Fruit fly (Drosophila melanogaster) whole organism, embryonic: ENCODE data around the gene CG44836.

ENCODE experiments used
- Bgb ChIP-seq: fragments of 200-800 bp; sonication (Bioruptor generic); IDR thresholded peaks from 2 replicates; pipeline ENCODE4 v1.3.6; 2022; ENCODE audit warnings: missing biosample characterization, missing genetic modification characterization; ENCODE audit not compliant: partially characterized antibody
- CG10543 ChIP-seq: fragments of 200-800 bp; sonication (Bioruptor generic); optimal IDR thresholded peaks from 3 replicates; lab custom pipeline; 2017; ENCODE audit warnings: missing biosample characterization, mild to moderate bottlenecking, missing genetic modification characterization, moderate library complexity
- CG11560 ChIP-seq: fragments of 200-800 bp; sonication (Bioruptor generic); IDR thresholded peaks from 3 replicates; pipeline ENCODE4 v1.3.6; 2022; ENCODE audit warnings: missing biosample characterization, missing genetic modification characterization
- CG14014 ChIP-seq: fragments of 200-800 bp; sonication (Bioruptor generic); IDR thresholded peaks from 2 replicates; pipeline ENCODE4 v1.3.6; 2022; ENCODE audit warnings: missing biosample characterization, missing genetic modification characterization
- CG14965 ChIP-seq: fragments of 200-800 bp; sonication (Bioruptor generic); optimal IDR thresholded peaks from 2 replicates; lab custom pipeline; 2016; ENCODE audit warnings: missing biosample characterization, missing genetic modification characterization, borderline replicate concordance
- CG2199 ChIP-seq: fragments of 200-800 bp; sonication (Bioruptor generic); IDR thresholded peaks from 3 replicates; pipeline ENCODE4 v1.3.6; 2022; ENCODE audit warnings: missing biosample characterization, missing genetic modification characterization
- CG2678 ChIP-seq: fragments of 200-800 bp; sonication (Bioruptor generic); optimal IDR thresholded peaks from 3 replicates; lab custom pipeline; 2019; ENCODE audit warnings: missing biosample characterization, mild to moderate bottlenecking, missing genetic modification characterization, moderate library complexity
- CG32532 ChIP-seq: fragments of 200-800 bp; sonication (Bioruptor generic); IDR thresholded peaks from 2 replicates; pipeline ENCODE4 v1.3.6; 2022; ENCODE audit warnings: missing biosample characterization, missing genetic modification characterization
- CG33557 ChIP-seq: fragments of 200-800 bp; sonication (Bioruptor generic); optimal IDR thresholded peaks from 2 replicates; lab custom pipeline; 2019; ENCODE audit warnings: missing biosample characterization, mild to moderate bottlenecking, missing genetic modification characterization, moderate library complexity
- CG3995 ChIP-seq: fragments of 200-800 bp; sonication (Bioruptor generic); optimal IDR thresholded peaks from 3 replicates; lab custom pipeline; 2016; ENCODE audit warnings: missing biosample characterization, missing genetic modification characterization
- CG5953 ChIP-seq: fragments of 200-800 bp; sonication (Bioruptor generic); IDR thresholded peaks from 2 replicates; pipeline ENCODE4 v1.3.6; 2022; ENCODE audit warnings: missing biosample characterization, missing genetic modification characterization
- CkIIα-i1 ChIP-seq: fragments of 200-800 bp; sonication (Bioruptor generic); IDR thresholded peaks from 2 replicates; pipeline ENCODE4 v1.3.6; 2022; ENCODE audit warnings: missing biosample characterization, missing genetic modification characterization
- Dfd ChIP-seq, 2 experiments: fragments of >200 bp; optimal IDR thresholded peaks; 2 replicates each; lab custom pipeline; 2017; ENCODE audit warnings: missing biosample characterization in 2 of 2, missing genetic modification characterization in 2 of 2
- Dref ChIP-seq: fragments of 200-800 bp; sonication (Bioruptor generic); IDR thresholded peaks from 2 replicates; pipeline ENCODE4 v1.3.6; 2022; ENCODE audit warnings: missing biosample characterization, missing genetic modification characterization
- Drgx ChIP-seq: fragments of 200-800 bp; sonication (Bioruptor generic); IDR thresholded peaks from 2 replicates; pipeline ENCODE4 v1.3.6; 2022; ENCODE audit warnings: missing biosample characterization, missing genetic modification characterization
- HLHmδ ChIP-seq: fragments of 200-800 bp; sonication (Bioruptor generic); optimal IDR thresholded peaks from 2 replicates; lab custom pipeline; 2018; ENCODE audit warnings: missing biosample characterization, mild to moderate bottlenecking, missing genetic modification characterization, moderate library complexity
- Med ChIP-seq: fragments of 200-800 bp; sonication (Bioruptor generic); peaks from one replicate; lab custom pipeline; 2016; ENCODE audit warnings: missing biosample characterization, missing genetic modification characterization, mild to moderate bottlenecking, inconsistent platforms, moderate library complexity
- Nf-YC ChIP-seq: fragments of 200-800 bp; optimal IDR thresholded peaks from 3 replicates; lab custom pipeline; 2019; ENCODE audit warnings: missing biosample characterization, mild to moderate bottlenecking, missing genetic modification characterization, moderate library complexity
- Oaz ChIP-seq: fragments of 200-800 bp; sonication (Bioruptor generic); IDR thresholded peaks from 2 replicates; pipeline ENCODE4 v1.3.6; 2022; ENCODE audit warnings: missing biosample characterization, missing genetic modification characterization
- Pdp1 ChIP-seq, 2 experiments: fragments of 200-800 bp; sonication (Bioruptor generic); optimal IDR thresholded peaks; 3 replicates each; lab custom pipeline; 2016; ENCODE audit warnings: missing biosample characterization in 2 of 2, missing genetic modification characterization in 2 of 2, mild to moderate bottlenecking in 1 of 2, moderate library complexity in 1 of 2
- Ptx1 ChIP-seq: fragments of 200-800 bp; sonication (Bioruptor generic); IDR thresholded peaks from 2 replicates; pipeline ENCODE4 v1.3.6; 2022; ENCODE audit warnings: missing biosample characterization, missing genetic modification characterization
- Spps ChIP-seq: fragments of 200-800 bp; sonication (Bioruptor generic); optimal IDR thresholded peaks from 2 replicates; lab custom pipeline; 2018; ENCODE audit warnings: missing biosample characterization, mild to moderate bottlenecking, missing genetic modification characterization
- Sry-β ChIP-seq: fragments of 200-800 bp; sonication (Bioruptor generic); optimal IDR thresholded peaks from 2 replicates; lab custom pipeline; 2018; ENCODE audit warnings: missing biosample characterization, mild to moderate bottlenecking, missing genetic modification characterization, moderate library complexity
- az2 ChIP-seq: fragments of 200-800 bp; sonication (Bioruptor generic); optimal IDR thresholded peaks from 3 replicates; lab custom pipeline; 2016; ENCODE audit warnings: missing biosample characterization, missing genetic modification characterization
- cad ChIP-seq: fragments of >200 bp; optimal IDR thresholded peaks from 2 replicates; lab custom pipeline; 2017; ENCODE audit warnings: missing biosample characterization, missing genetic modification characterization
- croc ChIP-seq: fragments of 200-800 bp; sonication (Bioruptor generic); conservative IDR thresholded peaks from 3 replicates; pipeline ENCODE4 v1.3.6; 2022; ENCODE audit warnings: missing biosample characterization, missing genetic modification characterization
- crp ChIP-seq, 2 experiments: fragments of 200-800 bp; sonication (Bioruptor generic); optimal IDR thresholded peaks; 2 replicates in 1 of 2; 3 replicates in 1 of 2; lab custom pipeline; 2017; ENCODE audit warnings: missing biosample characterization in 2 of 2, missing genetic modification characterization in 2 of 2, mild to moderate bottlenecking in 1 of 2, moderate library complexity in 1 of 2
- danr ChIP-seq: fragments of 200-800 bp; sonication (Bioruptor generic); IDR thresholded peaks from 2 replicates; pipeline ENCODE4 v1.3.6; 2022; ENCODE audit warnings: missing biosample characterization, missing genetic modification characterization
- exex ChIP-seq: fragments of 200-800 bp; sonication (Bioruptor generic); optimal IDR thresholded peaks from 4 replicates; lab custom pipeline; 2018; ENCODE audit warnings: missing biosample characterization, mild to moderate bottlenecking, missing genetic modification characterization, moderate library complexity
- fd102C ChIP-seq: fragments of 200-800 bp; sonication (Bioruptor generic); optimal IDR thresholded peaks from 2 replicates; lab custom pipeline; 2018; ENCODE audit warnings: missing biosample characterization, mild to moderate bottlenecking, missing genetic modification characterization, moderate library complexity
- her ChIP-seq: fragments of 200-800 bp; sonication (Bioruptor generic); optimal IDR thresholded peaks from 2 replicates; lab custom pipeline; 2016; ENCODE audit warnings: missing biosample characterization, missing genetic modification characterization
- insv ChIP-seq, 2 experiments: fragments of 200-800 bp; sonication (Bioruptor generic); optimal IDR thresholded peaks; 3 replicates each; lab custom pipeline; 2016 to 2018; ENCODE audit warnings: missing biosample characterization in 2 of 2, missing genetic modification characterization in 2 of 2
- jing ChIP-seq: fragments of 200-800 bp; sonication (Bioruptor generic); optimal IDR thresholded peaks from 2 replicates; lab custom pipeline; 2018; ENCODE audit warnings: missing biosample characterization, mild to moderate bottlenecking, missing genetic modification characterization
- kah ChIP-seq: fragments of 200-800 bp; sonication (Bioruptor generic); optimal IDR thresholded peaks from 2 replicates; lab custom pipeline; 2018; ENCODE audit warnings: missing biosample characterization, mild to moderate bottlenecking, missing genetic modification characterization
- lov ChIP-seq, 2 experiments: fragments of 200-800 bp in 1 of 2; fragments of >200 bp in 1 of 2; sonication (Bioruptor generic) in 1 of 2; IDR thresholded peaks in 1 of 2; optimal IDR thresholded peaks in 1 of 2; 2 replicates in 1 of 2; 3 replicates in 1 of 2; pipeline versions ENCODE4 v1.3.6 to Lab custom; 2017 to 2022; ENCODE audit warnings: missing biosample characterization in 1 of 2, missing genetic modification characterization in 1 of 2
- luna ChIP-seq: fragments of 200-800 bp; sonication (Bioruptor generic); optimal IDR thresholded peaks from 2 replicates; lab custom pipeline; 2016; ENCODE audit warnings: missing biosample characterization, missing genetic modification characterization
- mirr ChIP-seq: fragments of 200-800 bp; sonication (Bioruptor generic); optimal IDR thresholded peaks from 3 replicates; lab custom pipeline; 2018; ENCODE audit warnings: missing biosample characterization, mild to moderate bottlenecking, missing genetic modification characterization
- nom ChIP-seq: fragments of 200-800 bp; sonication (Bioruptor generic); optimal IDR thresholded peaks from 2 replicates; lab custom pipeline; 2017; ENCODE audit warnings: missing biosample characterization, missing genetic modification characterization, mild to moderate bottlenecking, moderate library complexity, missing genetic modification reagents
- ro ChIP-seq: fragments of 200-800 bp; sonication (Bioruptor generic); IDR thresholded peaks from 2 replicates; pipeline ENCODE4 v1.3.6; 2022; ENCODE audit warnings: missing biosample characterization, missing genetic modification characterization
- sens ChIP-seq: fragments of 200-800 bp; sonication (Bioruptor generic); peaks from one replicate; lab custom pipeline; 2016; ENCODE audit warnings: missing biosample characterization, missing genetic modification characterization
- sug ChIP-seq: fragments of 200-800 bp; optimal IDR thresholded peaks from 2 replicates; lab custom pipeline; 2019; ENCODE audit warnings: missing biosample characterization, mild to moderate bottlenecking, missing genetic modification characterization, moderate library complexity
- usp ChIP-seq: fragments of >200 bp; optimal IDR thresholded peaks from 2 replicates; lab custom pipeline; 2017; ENCODE audit warnings: missing biosample characterization, missing genetic modification characterization

The CG44836 gene

DNA sequence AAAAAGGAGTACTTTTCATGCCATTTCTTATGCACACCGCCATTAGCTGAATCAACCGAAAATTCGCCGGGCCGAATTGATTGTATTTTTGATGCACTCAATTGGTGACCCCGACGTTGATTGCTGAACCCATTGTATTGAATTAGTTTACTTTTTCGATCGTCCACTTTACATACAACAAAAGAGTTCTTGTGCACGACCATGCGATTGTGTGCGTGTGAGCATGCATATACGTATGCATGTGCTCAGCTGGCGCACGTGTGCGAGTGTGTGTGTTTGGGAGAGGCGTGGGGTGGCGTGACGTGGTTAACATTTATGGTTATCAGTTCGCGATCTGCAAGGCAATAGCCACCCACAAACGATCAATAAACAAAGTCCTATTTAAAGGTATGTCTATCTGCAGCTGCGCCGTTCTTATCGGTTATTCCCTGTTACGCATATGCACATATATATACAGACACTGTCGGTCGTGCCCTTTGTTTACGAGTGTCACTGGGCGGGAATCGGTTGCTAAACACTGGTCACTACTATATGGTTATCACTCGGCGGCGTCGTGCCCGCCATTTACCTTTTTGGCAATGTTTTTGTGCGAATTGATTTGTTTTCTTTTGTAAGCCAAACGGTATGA lies 14.7 kb downstream of the CG44836 start (continued):
- TF ChIP-seq crp (GFP tag; optimal IDR thresholded peaks at IDR 0.05; lab: Kevin White, UChicago) (peak in 1 of 2 experiments; percentile 65), CG32532 (GFP tag; lab: Robert Waterston, UW) (0 out of 2 replicates have a peak, but pooled peaks have one; percentile 10), Drgx (peak; percentile 31; the same call in 1 of the 2 replicates), danr (GFP tag; lab: Robert Waterston, UW) (no peak), Oaz (no peak), CkIIα-i1 (GFP tag; lab: Robert Waterston, UW) (no peak), fd102C (GFP tag; lab: Kevin White, UChicago) (no peak), lov (optimal IDR thresholded peaks at IDR 0.05; lab: Kevin White, UChicago) (no peak), lov (GFP tag; IDR thresholded peaks at IDR 0.05; lab: Robert Waterston, UW) (0 out of 3 replicates have a peak, but pooled peaks have one; percentile 52), CG5953 (GFP tag; lab: Robert Waterston, UW) (no peak), Bgb (GFP tag; lab: Robert Waterston, UW) (peak; percentile 48; the same call in 1 of the 2 replicates), CG33557 (GFP tag; lab: Kevin White, UChicago) (no peak), CG11560 (tag; lab: Robert Waterston, UW) (no peak), Pdp1 (GFP tag; optimal IDR thresholded peaks at IDR 0.05; lab: Kevin White, UChicago) (peak in 1 of 2 experiments; percentile 35), her (GFP tag; lab: Kevin White, UChicago) (no peak), az2 (no peak), usp (GFP tag; lab: Kevin White, UChicago) (no peak), Dfd (GFP tag; optimal IDR thresholded peaks at IDR 0.05; lab: Kevin White, UChicago) (no peak), HLHmδ (GFP tag; lab: Kevin White, UChicago) (peak; percentile 44), CG2199 (GFP tag; lab: Robert Waterston, UW) (peak; percentile 64; the same call in 2 of the 3 replicates), CG3995 (GFP tag; lab: Kevin White, UChicago) (no peak)

- TF ChIP-seq luna (GFP tag; lab: Kevin White, UChicago) (no peak), jing (GFP tag; lab: Kevin White, UChicago) (no peak), CG14965 (GFP tag; lab: Kevin White, UChicago) (no peak), sens (GFP tag; lab: Kevin White, UChicago) (peak; percentile 44), Dref (GFP tag; lab: Robert Waterston, UW) (peak; percentile 9; the same call in 1 of the 2 replicates), CG14014 (GFP tag; lab: Robert Waterston, UW) (0 out of 2 replicates have a peak, but pooled peaks have one; percentile 6), insv (GFP tag; optimal IDR thresholded peaks at IDR 0.05; lab: Kevin White, UChicago) (no peak), CG11560 (tag; lab: Robert Waterston, UW) (0 out of 3 replicates have a peak, but pooled peaks have one; percentile 25), cad (GFP tag; lab: Kevin White, UChicago) (no peak), exex (tag; lab: Kevin White, UChicago) (peak; percentile 61), Drgx (peak; percentile 44; the same call in 1 of the 2 replicates), Ptx1 (no peak), CG2678 (tag; lab: Kevin White, UChicago) (peak; percentile 3), kah (GFP tag; lab: Kevin White, UChicago) (peak; percentile 40), Nf-YC (tag; lab: Kevin White, UChicago) (no peak), croc (GFP tag; lab: Robert Waterston, UW) (no peak), CG10543 (peak; percentile 11), nom (GFP tag; lab: Kevin White, UChicago) (peak; percentile 49), sug (peak; percentile 66), Med (GFP tag; lab: Kevin White, UChicago) (peak; percentile 71), ro (GFP tag; lab: Robert Waterston, UW) (0 out of 2 replicates have a peak, but pooled peaks have one; percentile 11), Sry-β (no peak), Spps (tag; lab: Kevin White, UChicago) (no peak), Pdp1 (GFP tag; optimal IDR thresholded peaks at IDR 0.05; lab: Kevin White, UChicago) (peak in 1 of 2 experiments; percentile 13), mirr (GFP tag; lab: Kevin White, UChicago) (peak; percentile 27)
Observed at dm6 chr3L:16384145-16384705, 15.8 kb downstream of the CG44836 start.
